Worm (Caenorhabditis elegans): ENCODE measurements around the gene B0281.4.

B0281.4 gene

ce11 chrII:2298742-2299141, at the start of gene B0281.4:
Gene B0281.4, minus strand, starts transcription at chrII:2298842.
- TF ChIP-seq unc-3 (GFP tag; conservative IDR thresholded peaks at IDR 0.05) (no peak), unc-3 (tag; optimal IDR thresholded peaks at IDR 0.05) (no peak), C38D4.7 (GFP tag; optimal IDR thresholded peaks at IDR 0.05) (no peak), tbx-7 (tag; optimal IDR thresholded peaks at IDR 0.05) (no peak), hlh-13 (GFP tag; optimal IDR thresholded peaks at IDR 0.05) (no peak), pag-3 (tag; optimal IDR thresholded peaks at IDR 0.05; ENCODE audit: borderline replicate concordance) (no peak)

ce11 chrII:2346672-2347071, 48.0 kb upstream of the B0281.4 start, which contains the start of gene F43C11.4:
Gene F43C11.4, plus strand, starts transcription at chrII:2346972.
- TF ChIP-seq lim-6 (tag; optimal IDR thresholded peaks at IDR 0.05): no peak
- TF ChIP-seq odd-2 (tag; optimal IDR thresholded peaks at IDR 0.05): no peak
- no peak for TF ChIP-seq ceh-45 (GFP tag; IDR thresholded peaks at IDR 0.05)
- TF ChIP-seq tbx-2 (tag; optimal IDR thresholded peaks at IDR 0.05): no peak
- no peak for TF ChIP-seq ceh-31 (tag; optimal IDR thresholded peaks at IDR 0.05)
- no peak for TF ChIP-seq pat-9 (tag; optimal IDR thresholded peaks at IDR 0.05)
- no peak for TF ChIP-seq unc-55 (GFP tag; optimal IDR thresholded peaks at IDR 0.05)

ce11 chrII:2342004-2342479, 43.4 kb upstream of the B0281.4 start, which contains the start of gene F43C11.6:
Gene F43C11.6, plus strand, starts transcription at chrII:2342429.
- no peak for TF ChIP-seq pag-3 (tag; optimal IDR thresholded peaks at IDR 0.05; ENCODE audit: borderline replicate concordance)
- TF ChIP-seq ceh-31 (tag; optimal IDR thresholded peaks at IDR 0.05): peak; percentile 12
- TF ChIP-seq unc-55 (GFP tag; optimal IDR thresholded peaks at IDR 0.05): no peak
- no peak for TF ChIP-seq nhr-11 (tag; optimal IDR thresholded peaks at IDR 0.05)
- TF ChIP-seq ceh-48 (tag; optimal IDR thresholded peaks at IDR 0.05): peak; percentile 20
- TF ChIP-seq lim-6 (tag; optimal IDR thresholded peaks at IDR 0.05): no peak
- no peak for TF ChIP-seq hlh-13 (GFP tag; optimal IDR thresholded peaks at IDR 0.05)
- TF ChIP-seq fkh-6 (tag; optimal IDR thresholded peaks at IDR 0.05): no peak
- peak; percentile 28 for TF ChIP-seq rnt-1 (tag; optimal IDR thresholded peaks at IDR 0.05)
- no peak for TF ChIP-seq F13H6.1 (tag; optimal IDR thresholded peaks at IDR 0.05)
- TF ChIP-seq sox-2 (GFP tag; IDR thresholded peaks at IDR 0.05): no peak
- no peak for TF ChIP-seq unc-42 (tag; optimal IDR thresholded peaks at IDR 0.05)
- TF ChIP-seq sdc-2 (tag; optimal IDR thresholded peaks at IDR 0.05): no peak
- TF ChIP-seq elt-4 (tag; optimal IDR thresholded peaks at IDR 0.05): no peak
- no peak for TF ChIP-seq ceh-22 (tag; optimal IDR thresholded peaks at IDR 0.05)
- TF ChIP-seq lin-11 (tag; optimal IDR thresholded peaks at IDR 0.05): no peak
- TF ChIP-seq hlh-6 (tag; optimal IDR thresholded peaks at IDR 0.05): no peak

- TF ChIP-seq ceh-30 (tag; optimal IDR thresholded peaks at IDR 0.05) (no peak), elt-4 (tag; optimal IDR thresholded peaks at IDR 0.05) (no peak), pqm-1 (tag; optimal IDR thresholded peaks at IDR 0.05) (no peak), nhr-11 (tag; optimal IDR thresholded peaks at IDR 0.05) (no peak), eyg-1 (tag; optimal IDR thresholded peaks at IDR 0.05) (no peak), ceh-14 (tag; optimal IDR thresholded peaks at IDR 0.05) (no peak), ceh-24 (tag; optimal IDR thresholded peaks at IDR 0.05) (no peak), hlh-15 (tag; optimal IDR thresholded peaks at IDR 0.05) (no peak), ceh-22 (tag; optimal IDR thresholded peaks at IDR 0.05) (no peak), ceh-48 (tag; optimal IDR thresholded peaks at IDR 0.05) (no peak), ceh-18 (tag; optimal IDR thresholded peaks at IDR 0.05) (no peak), nhr-232 (tag; optimal IDR thresholded peaks at IDR 0.05) (no peak), F13H6.1 (tag; optimal IDR thresholded peaks at IDR 0.05) (no peak)
These were observed 42.9 kb upstream of the B0281.4 start, which contains the start of gene enri-1 for ce11 chrII:2341515-2341914. Gene enri-1, minus strand, starts transcription at chrII:2341615.

- peak; percentile 28 for TF ChIP-seq nfya-1 (tag; optimal IDR thresholded peaks at IDR 0.05)
- peak; percentile 92 for TF ChIP-seq rnt-1 (tag; optimal IDR thresholded peaks at IDR 0.05)
- TF ChIP-seq ceh-6 (GFP tag; optimal IDR thresholded peaks at IDR 0.05): no peak
These were observed 42.3 kb upstream of the B0281.4 start for ce11 chrII:2340974-2341373.
